Worm (Caenorhabditis elegans) whole organism, early embryonic: ENCODE data around the gene T24A6.20.
"Not testable (repeated sequence)": the region's sequence is repeated elsewhere in the genome, so short reads cannot be mapped to it uniquely, and the experiment has no call there.

Experiments used
- B0310.2 ChIP-seq: sonication (generic microtip); optimal IDR thresholded peaks from 2 replicates; lab custom pipeline; 2016; ENCODE audit warnings: mild to moderate bottlenecking, missing genetic modification characterization, missing compliant biosample characterization
- F13C5.2 ChIP-seq: sonication (generic microtip); optimal IDR thresholded peaks from 2 replicates; lab custom pipeline; 2017; ENCODE audit warnings: mild to moderate bottlenecking, missing genetic modification characterization, inconsistent platforms, missing compliant biosample characterization
- aly-1 ChIP-seq: sonication (generic microtip); optimal IDR thresholded peaks from 2 replicates; lab custom pipeline; 2016; ENCODE audit warnings: missing genetic modification characterization, missing compliant biosample characterization
- ama-1 ChIP-seq: fragments of 150-350 bp; optimal IDR thresholded peaks from 2 replicates; lab custom pipeline; 2014
- ceh-13 ChIP-seq: fragments of 200-800 bp; sonication (Bioruptor generic); optimal IDR thresholded peaks from 2 replicates; lab custom pipeline; 2018; ENCODE audit warnings: mild to moderate bottlenecking, missing genetic modification characterization, missing compliant biosample characterization
- ceh-36 ChIP-seq: sonication (generic microtip); optimal IDR thresholded peaks from 2 replicates; lab custom pipeline; 2016; ENCODE audit warnings: missing genetic modification characterization, inconsistent platforms, missing compliant biosample characterization
- ets-7 ChIP-seq: sonication (generic microtip); optimal IDR thresholded peaks from 2 replicates; lab custom pipeline; 2016; ENCODE audit warnings: missing genotype, missing genetic modification characterization, missing compliant biosample characterization
- flt-1 ChIP-seq: fragments of 200-800 bp; sonication (Bioruptor generic); IDR thresholded peaks from 2 replicates; pipeline ENCODE4 v1.3.6; 2022; ENCODE audit warnings: missing genetic modification characterization, missing compliant biosample characterization
- hmbx-1 ChIP-seq: sonication (generic microtip); optimal IDR thresholded peaks from 2 replicates; lab custom pipeline; 2016; ENCODE audit warnings: mild to moderate bottlenecking, missing genetic modification characterization, missing compliant biosample characterization
- hmg-4 ChIP-seq: fragments of 200-800 bp; sonication (Bioruptor generic); optimal IDR thresholded peaks from 2 replicates; lab custom pipeline; 2018; ENCODE audit warnings: mild to moderate bottlenecking, missing genetic modification characterization, missing compliant biosample characterization
- hnd-1 ChIP-seq: sonication (generic microtip); optimal IDR thresholded peaks from 2 replicates; lab custom pipeline; 2016; ENCODE audit warnings: missing genetic modification characterization, missing compliant biosample characterization
- pes-1 ChIP-seq: fragments of 200-800 bp; sonication (Bioruptor generic); IDR thresholded peaks from 2 replicates; pipeline ENCODE4 v1.3.6; 2022; ENCODE audit warnings: missing genetic modification reagents, missing genetic modification characterization, missing compliant biosample characterization
- scrt-1 ChIP-seq: fragments of 200-800 bp; sonication (Bioruptor generic); IDR thresholded peaks from 2 replicates; pipeline ENCODE4 v1.3.6; 2022; ENCODE audit warnings: missing genetic modification characterization, missing compliant biosample characterization
- sea-1 ChIP-seq: fragments of 200-800 bp; sonication (Bioruptor generic); conservative IDR thresholded peaks from 2 replicates; pipeline ENCODE4 v1.3.6; 2022; ENCODE audit warnings: missing genetic modification characterization, missing compliant biosample characterization
- tbx-11 ChIP-seq: fragments of 200-800 bp; sonication (Bioruptor generic); IDR thresholded peaks from 2 replicates; pipeline ENCODE4 v1.3.6; 2022; ENCODE audit warnings: missing genetic modification characterization, missing compliant biosample characterization
- tbx-37 ChIP-seq: fragments of 200-800 bp; sonication (Bioruptor generic); conservative IDR thresholded peaks from 2 replicates; pipeline ENCODE4 v1.3.6; 2022; ENCODE audit warnings: missing genetic modification reagents, missing genetic modification characterization, missing compliant biosample characterization
- tra-4 ChIP-seq: sonication (generic microtip); optimal IDR thresholded peaks from 2 replicates; lab custom pipeline; 2017; ENCODE audit warnings: missing genetic modification characterization, missing compliant biosample characterization

The T24A6.20 gene

ce11 chrV:3552740-3553469, at the start of gene T24A6.20:
Gene T24A6.20 (plus strand): TSS chrV:3553134.
- TF ChIP-seq tra-4 (tag; lab: Kevin White, UChicago) (no peak), hnd-1 (tag; lab: Kevin White, UChicago) (no peak), tbx-37 (GFP tag; lab: Robert Waterston, UW) (no peak), F13C5.2 (no peak), ama-1 (lab: Kevin White, UChicago) (no peak), tbx-11 (no peak), scrt-1 (GFP tag; lab: Robert Waterston, UW) (no peak), ets-7 (no peak), sea-1 (GFP tag; lab: Robert Waterston, UW) (no peak), hmg-4 (no peak), flt-1 (GFP tag; lab: Robert Waterston, UW) (no peak), ceh-13 (GFP tag; lab: Kevin White, UChicago) (no peak), B0310.2 (tag; lab: Kevin White, UChicago) (no peak), ceh-36 (tag; lab: Kevin White, UChicago) (no peak)

DNA sequence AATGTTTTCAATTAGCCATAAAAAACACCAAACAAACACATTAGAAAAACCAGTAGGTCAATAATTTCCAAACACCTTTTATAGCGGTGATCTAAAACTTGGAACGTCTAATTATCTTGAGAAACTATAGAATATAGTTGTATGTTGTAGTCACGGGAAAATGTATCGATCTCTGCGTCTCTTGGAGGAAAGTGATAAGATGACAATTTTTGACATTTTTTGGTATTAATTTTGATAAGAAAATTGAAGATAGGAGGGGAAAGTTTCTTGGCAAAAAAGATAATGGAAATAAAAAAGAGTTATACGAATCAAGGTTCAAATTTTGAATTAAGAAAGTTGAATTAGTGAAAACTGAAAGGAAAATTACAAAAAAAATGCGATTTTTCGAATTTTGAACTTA, 47.2 kb upstream of the T24A6.20 start:
- TF ChIP-seq B0310.2 (tag; lab: Kevin White, UChicago) (no peak), pes-1 (GFP tag; lab: Robert Waterston, UW) (no peak), scrt-1 (GFP tag; lab: Robert Waterston, UW) (no peak), ets-7 (no peak), ama-1 (lab: Kevin White, UChicago) (no peak), tbx-11 (no peak), hmbx-1 (no peak), tra-4 (tag; lab: Kevin White, UChicago) (no peak), F13C5.2 (no peak), aly-1 (tag; lab: Kevin White, UChicago) (no peak), ceh-13 (GFP tag; lab: Kevin White, UChicago) (no peak), ceh-36 (tag; lab: Kevin White, UChicago) (no peak), hmg-4 (no peak), flt-1 (GFP tag; lab: Robert Waterston, UW) (no peak)

- not testable (repeated sequence) for TF ChIP-seq aly-1 (tag; lab: Kevin White, UChicago); scrt-1 (GFP tag; lab: Robert Waterston, UW); ama-1 (lab: Kevin White, UChicago)
Observed at ce11 chrV:3506252-3506651, 46.7 kb upstream of the T24A6.20 start, which contains the start of gene ugt-64. Gene ugt-64 (minus strand): TSS chrV:3506352.

DNA sequence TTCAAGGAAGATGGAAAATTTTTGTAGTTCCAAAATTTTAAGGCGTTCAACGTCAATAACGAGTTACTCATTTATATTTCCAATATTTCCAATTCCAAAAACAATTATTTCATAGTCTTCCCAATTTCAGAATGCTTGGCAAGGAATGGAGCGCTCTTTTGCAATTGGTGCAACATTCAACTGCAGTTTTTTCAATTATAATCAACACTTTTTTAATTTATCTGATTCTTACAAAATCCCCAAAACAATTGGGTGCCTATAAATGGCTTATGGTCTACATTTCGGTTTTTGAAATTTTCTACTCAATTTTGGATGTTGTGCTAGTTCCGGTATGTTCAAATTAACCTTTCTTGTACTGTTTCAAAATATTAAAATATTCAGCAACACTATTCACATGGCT, 45.2 kb upstream of the T24A6.20 start, which contains the start of gene str-225:
str-225 (plus strand) TSS at position 132 of the 400 bp plus-strand sequence.
- TF ChIP-seq F13C5.2 (no peak), aly-1 (tag; lab: Kevin White, UChicago) (no peak), hnd-1 (tag; lab: Kevin White, UChicago) (no peak), tra-4 (tag; lab: Kevin White, UChicago) (no peak), ceh-13 (GFP tag; lab: Kevin White, UChicago) (no peak), hmbx-1 (no peak), tbx-37 (GFP tag; lab: Robert Waterston, UW) (no peak), hmg-4 (no peak), B0310.2 (tag; lab: Kevin White, UChicago) (no peak), flt-1 (GFP tag; lab: Robert Waterston, UW) (no peak), scrt-1 (GFP tag; lab: Robert Waterston, UW) (no peak), pes-1 (GFP tag; lab: Robert Waterston, UW) (no peak), ets-7 (no peak), tbx-11 (no peak), ceh-36 (tag; lab: Kevin White, UChicago) (no peak)

- TF ChIP-seq F13C5.2, result no peak
- no peak for TF ChIP-seq tbx-11
Observed at ce11 chrV:3509878-3510277, 43.1 kb upstream of the T24A6.20 start, which contains the start of gene str-228. Gene str-228 (plus strand): TSS chrV:3510178.

ce11 chrV:3512381-3512780, 40.6 kb upstream of the T24A6.20 start, which contains the start of gene str-226:
Gene str-226 (plus strand): TSS chrV:3512681.
- TF ChIP-seq hnd-1 (tag; lab: Kevin White, UChicago) (no peak), tra-4 (tag; lab: Kevin White, UChicago) (no peak), hmg-4 (no peak), ceh-36 (tag; lab: Kevin White, UChicago) (no peak), hmbx-1 (no peak), ama-1 (lab: Kevin White, UChicago) (no peak), F13C5.2 (no peak), scrt-1 (GFP tag; lab: Robert Waterston, UW) (no peak), B0310.2 (tag; lab: Kevin White, UChicago) (no peak), ceh-13 (GFP tag; lab: Kevin White, UChicago) (no peak), aly-1 (tag; lab: Kevin White, UChicago) (no peak), ets-7 (no peak)

DNA sequence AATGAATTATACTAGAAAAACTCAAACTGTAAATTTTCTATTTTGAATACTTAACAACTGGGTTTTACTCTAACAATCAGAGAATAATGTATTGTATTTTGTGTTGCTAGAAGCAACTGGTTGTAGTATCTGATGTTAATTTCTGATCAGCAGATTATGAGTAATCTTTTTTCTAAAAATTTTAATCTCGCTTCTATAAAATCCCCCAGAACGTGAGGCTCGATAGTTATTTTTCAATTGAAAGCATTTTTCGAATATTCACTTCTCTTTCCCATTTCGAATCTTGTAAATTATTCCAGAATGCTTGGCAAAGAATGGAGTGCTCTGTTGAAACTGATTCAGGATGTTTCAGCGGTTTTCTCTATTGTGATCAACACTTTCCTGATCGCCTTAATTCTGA, 35.0 kb upstream of the T24A6.20 start, which contains the start of gene str-227:
str-227 (plus strand) TSS at position 301 of the 400 bp plus-strand sequence.
- no peak for TF ChIP-seq ceh-36 (tag; lab: Kevin White, UChicago)
- TF ChIP-seq ama-1 (lab: Kevin White, UChicago), result no peak
- TF ChIP-seq ceh-13 (GFP tag; lab: Kevin White, UChicago), result no peak
- TF ChIP-seq F13C5.2, result no peak
- TF ChIP-seq tbx-37 (GFP tag; lab: Robert Waterston, UW), result no peak
- no peak for TF ChIP-seq hmg-4
- TF ChIP-seq tbx-11, result no peak
- TF ChIP-seq B0310.2 (tag; lab: Kevin White, UChicago), result no peak
- no peak for TF ChIP-seq sea-1 (GFP tag; lab: Robert Waterston, UW)
- no peak for TF ChIP-seq aly-1 (tag; lab: Kevin White, UChicago)
- no peak for TF ChIP-seq scrt-1 (GFP tag; lab: Robert Waterston, UW)
- no peak for TF ChIP-seq tra-4 (tag; lab: Kevin White, UChicago)
- no peak for TF ChIP-seq pes-1 (GFP tag; lab: Robert Waterston, UW)
- TF ChIP-seq hnd-1 (tag; lab: Kevin White, UChicago), result no peak
- no peak for TF ChIP-seq ets-7
- TF ChIP-seq flt-1 (GFP tag; lab: Robert Waterston, UW), result no peak
- TF ChIP-seq hmbx-1, result no peak
